Worm (Caenorhabditis elegans) whole organism, young adult: ENCODE data around the gene umps-1.

Experiments
- B0035.1 ChIP-seq: sonication (generic microtip); optimal IDR thresholded peaks from 2 replicates; lab custom pipeline; 2016; ENCODE audit warnings: missing genetic modification characterization, mild to moderate bottlenecking, missing compliant biosample characterization, missing genotype, missing genetic modification reagents
- F52B5.7 ChIP-seq: sonication (generic microtip); optimal IDR thresholded peaks from 2 replicates; lab custom pipeline; 2016; ENCODE audit warnings: mild to moderate bottlenecking, missing genetic modification characterization, missing compliant biosample characterization
- ama-1 ChIP-seq, 3 experiments: fragments of 150-350 bp in 1 of 3; sonication (generic microtip) in 2 of 3; optimal IDR thresholded peaks; 2 replicates each; lab custom pipeline; 2014 to 2018; ENCODE audit warnings: missing biosample characterization in 2 of 3, missing genetic modification characterization in 2 of 3, missing genetic modification reagents in 2 of 3
- aptf-2 ChIP-seq: fragments of 200-800 bp; sonication (Bioruptor generic); conservative IDR thresholded peaks from 2 replicates; pipeline ENCODE4 v1.3.6; 2022; ENCODE audit warnings: missing genetic modification reagents, missing genetic modification characterization, missing compliant biosample characterization
- gei-17 ChIP-seq: fragments of 200-800 bp; sonication (Bioruptor generic); optimal IDR thresholded peaks from 2 replicates; lab custom pipeline; 2018; ENCODE audit warnings: mild to moderate bottlenecking, missing genetic modification characterization, missing compliant biosample characterization
- him-1 ChIP-seq: sonication (generic microtip); optimal IDR thresholded peaks from 2 replicates; lab custom pipeline; 2016; ENCODE audit warnings: missing genotype, missing genetic modification reagents, missing genetic modification characterization, missing compliant biosample characterization
- nhr-80 ChIP-seq: sonication (generic microtip); optimal IDR thresholded peaks from 2 replicates; lab custom pipeline; 2016; ENCODE audit warnings: missing genetic modification characterization, missing compliant biosample characterization
- pha-4 ChIP-seq: fragments of 150-350 bp; sonication (generic microtip); optimal IDR thresholded peaks from 2 replicates; lab custom pipeline; 2014; ENCODE audit warnings: missing biosample characterization, missing genetic modification reagents, missing genetic modification characterization
- unc-62 ChIP-seq: fragments of 150-350 bp; optimal IDR thresholded peaks from 2 replicates; lab custom pipeline; 2014; ENCODE audit warnings: missing biosample characterization, missing genetic modification reagents, missing genetic modification characterization

- TF ChIP-seq B0035.1 (tag; lab: Kevin White, UChicago) (no peak), nhr-80 (tag; lab: Kevin White, UChicago) (no peak), pha-4 (tag; lab: Kevin White, UChicago) (no peak), ama-1 (optimal IDR thresholded peaks at IDR 0.05; lab: Kevin White, UChicago) (no peak), ama-1 (GFP tag; optimal IDR thresholded peaks at IDR 0.05; lab: Kevin White, UChicago) (no peak), him-1 (tag; lab: Kevin White, UChicago) (no peak), gei-17 (GFP tag; lab: Kevin White, UChicago) (no peak), F52B5.7 (tag; lab: Kevin White, UChicago) (no peak), unc-62 (GFP tag; lab: Kevin White, UChicago) (no peak), aptf-2 (GFP tag; lab: Robert Waterston, UW) (no peak)
Observed at ce11 chrIII:10391628-10392027, 34.2 kb upstream of the umps-1 start, which contains the start of gene M03C11.9.
